Worm (Caenorhabditis elegans) whole organism, young adult: ENCODE results near the gene ttyh-1.

ENCODE experiments used
- B0261.1 ChIP-seq: sonication (generic microtip); optimal IDR thresholded peaks from 2 replicates; lab custom pipeline; 2016; ENCODE audit warnings: mild to moderate bottlenecking, missing genetic modification characterization, moderate library complexity, missing compliant biosample characterization
- F39B2.1 ChIP-seq: fragments of 200-800 bp; sonication (Bioruptor generic); IDR thresholded peaks from 2 replicates; pipeline ENCODE4 v1.3.6; 2022; ENCODE audit warnings: missing genetic modification reagents, missing genetic modification characterization, missing compliant biosample characterization
- F49E8.2 ChIP-seq: sonication (generic microtip); optimal IDR thresholded peaks from 3 replicates; lab custom pipeline; 2017; ENCODE audit warnings: missing genetic modification characterization, mild to moderate bottlenecking, missing compliant biosample characterization, antibody characterized with exemption, moderate library complexity; ENCODE audit not compliant: insufficient read depth
- F57A8.1 ChIP-seq: fragments of 200-800 bp; sonication (Bioruptor generic); optimal IDR thresholded peaks from 2 replicates; lab custom pipeline; 2018; ENCODE audit warnings: mild to moderate bottlenecking, missing genetic modification characterization, moderate library complexity, missing compliant biosample characterization
- F57C9.4 ChIP-seq: sonication (generic microtip); optimal IDR thresholded peaks from 2 replicates; lab custom pipeline; 2017; ENCODE audit warnings: mild to moderate bottlenecking, missing genetic modification characterization, missing compliant biosample characterization
- T07F8.4 ChIP-seq: sonication (generic microtip); optimal IDR thresholded peaks from 2 replicates; lab custom pipeline; 2016; ENCODE audit warnings: mild to moderate bottlenecking, missing genetic modification characterization, moderate library complexity, missing compliant biosample characterization
- T26A5.8 ChIP-seq: sonication (generic microtip); optimal IDR thresholded peaks from 2 replicates; lab custom pipeline; 2016; ENCODE audit warnings: missing genetic modification characterization, missing compliant biosample characterization
- Y56A3A.18 ChIP-seq: fragments of 200-800 bp; sonication (Bioruptor generic); IDR thresholded peaks from 2 replicates; pipeline ENCODE4 v1.3.6; 2022; ENCODE audit warnings: missing genetic modification reagents, missing genetic modification characterization, missing compliant biosample characterization
- Y95B8A.8 ChIP-seq: fragments of 200-800 bp; sonication (Bioruptor generic); IDR thresholded peaks from 2 replicates; pipeline ENCODE4 v1.3.6; 2022; ENCODE audit warnings: missing genetic modification reagents, missing genetic modification characterization, missing compliant biosample characterization
- ama-1 ChIP-seq, 3 experiments: fragments of 150-350 bp in 1 of 3; sonication (generic microtip) in 2 of 3; optimal IDR thresholded peaks; 2 replicates each; lab custom pipeline; 2014 to 2018; ENCODE audit warnings: missing biosample characterization in 2 of 3, missing genetic modification characterization in 2 of 3, missing genetic modification reagents in 2 of 3
- aptf-3 ChIP-seq: fragments of 200-800 bp; sonication (Bioruptor generic); IDR thresholded peaks from 2 replicates; pipeline ENCODE4 v1.3.6; 2022; ENCODE audit warnings: missing genetic modification characterization, missing compliant biosample characterization
- attf-5 ChIP-seq: fragments of 200-800 bp; sonication (Bioruptor generic); optimal IDR thresholded peaks from 2 replicates; lab custom pipeline; 2018; ENCODE audit warnings: mild to moderate bottlenecking, missing genetic modification characterization, missing compliant biosample characterization
- bed-1 ChIP-seq: fragments of 200-800 bp; sonication (Bioruptor generic); IDR thresholded peaks from 2 replicates; pipeline ENCODE4 v1.3.6; 2022; ENCODE audit warnings: missing genetic modification reagents, missing genetic modification characterization, missing compliant biosample characterization
- ccch-3 ChIP-seq: fragments of 200-800 bp; sonication (Bioruptor generic); optimal IDR thresholded peaks from 2 replicates; lab custom pipeline; 2018; ENCODE audit warnings: mild to moderate bottlenecking, missing genetic modification characterization, missing compliant biosample characterization
- ceh-100 ChIP-seq: fragments of 200-800 bp; sonication (Bioruptor generic); IDR thresholded peaks from 2 replicates; pipeline ENCODE4 v1.3.6; 2022; ENCODE audit warnings: missing genetic modification reagents, missing genetic modification characterization, missing compliant biosample characterization
- ceh-40 ChIP-seq: fragments of 200-800 bp; sonication (Bioruptor generic); IDR thresholded peaks from 2 replicates; pipeline ENCODE4 v1.3.6; 2022; ENCODE audit warnings: missing genetic modification characterization, missing compliant biosample characterization
- ceh-91 ChIP-seq: fragments of 200-800 bp; sonication (Bioruptor generic); IDR thresholded peaks from 2 replicates; pipeline ENCODE4 v1.3.6; 2022; ENCODE audit warnings: missing genetic modification reagents, missing genetic modification characterization, missing compliant biosample characterization
- die-1 ChIP-seq: sonication (generic microtip); optimal IDR thresholded peaks from 2 replicates; lab custom pipeline; 2016; ENCODE audit warnings: missing genotype, mild to moderate bottlenecking, missing genetic modification characterization, missing compliant biosample characterization
- dpff-1 ChIP-seq: sonication (generic microtip); optimal IDR thresholded peaks from 2 replicates; lab custom pipeline; 2017; ENCODE audit warnings: mild to moderate bottlenecking, missing genetic modification characterization, missing compliant biosample characterization
- dpl-1 ChIP-seq: fragments of 150-350 bp; optimal IDR thresholded peaks from 2 replicates; lab custom pipeline; 2014; ENCODE audit warnings: missing biosample characterization, missing genetic modification reagents, missing genetic modification characterization
- egl-44 ChIP-seq: fragments of 200-800 bp; sonication (Bioruptor generic); IDR thresholded peaks from 2 replicates; pipeline ENCODE4 v1.3.6; 2022; ENCODE audit warnings: missing genetic modification reagents, missing genetic modification characterization, missing compliant biosample characterization
- egrh-3 ChIP-seq: fragments of 200-800 bp; sonication (Bioruptor generic); IDR thresholded peaks from 2 replicates; pipeline ENCODE4 v1.3.6; 2022; ENCODE audit warnings: missing genetic modification reagents, missing genetic modification characterization, missing compliant biosample characterization
- ets-4 ChIP-seq: fragments of 200-800 bp; sonication (Bioruptor generic); optimal IDR thresholded peaks from 2 replicates; lab custom pipeline; 2018; ENCODE audit warnings: mild to moderate bottlenecking, missing genetic modification characterization, missing compliant biosample characterization
- hlh-12 ChIP-seq: sonication (generic microtip); optimal IDR thresholded peaks from 2 replicates; lab custom pipeline; 2016; ENCODE audit warnings: missing genetic modification characterization, missing compliant biosample characterization
- lag-1 ChIP-seq: fragments of 200-800 bp; sonication (Bioruptor generic); IDR thresholded peaks from 2 replicates; pipeline ENCODE4 v1.3.6; 2022; ENCODE audit warnings: missing genetic modification reagents, missing genetic modification characterization, missing compliant biosample characterization
- madf-3 ChIP-seq: fragments of 200-800 bp; sonication (Bioruptor generic); IDR thresholded peaks from 2 replicates; pipeline ENCODE4 v1.3.6; 2022; ENCODE audit warnings: missing genetic modification reagents, missing genetic modification characterization, missing compliant biosample characterization
- madf-8 ChIP-seq: fragments of 200-800 bp; sonication (Bioruptor generic); conservative IDR thresholded peaks from 2 replicates; pipeline ENCODE4 v1.3.6; 2022; ENCODE audit warnings: missing genetic modification reagents, missing genetic modification characterization, missing compliant biosample characterization
- nfya-1 ChIP-seq: sonication (generic microtip); optimal IDR thresholded peaks from 2 replicates; lab custom pipeline; 2017; ENCODE audit warnings: antibody characterized with exemption, missing compliant biosample characterization, missing genetic modification characterization, borderline replicate concordance; ENCODE audit not compliant: insufficient read depth
- nfyb-1 ChIP-seq: fragments of 200-800 bp; sonication (Bioruptor generic); IDR thresholded peaks from 2 replicates; pipeline ENCODE4 v1.3.6; 2022; ENCODE audit warnings: missing genetic modification reagents, missing genetic modification characterization, missing compliant biosample characterization
- snpc-1.1 ChIP-seq: sonication (generic microtip); optimal IDR thresholded peaks from 2 replicates; lab custom pipeline; 2017; ENCODE audit warnings: missing genetic modification characterization, mild to moderate bottlenecking, missing compliant biosample characterization, antibody characterized with exemption, moderate library complexity, missing genotype, missing genetic modification reagents; ENCODE audit not compliant: insufficient read depth
- snpc-1.3 ChIP-seq: sonication (generic microtip); optimal IDR thresholded peaks from 2 replicates; lab custom pipeline; 2017; ENCODE audit warnings: missing genetic modification characterization, mild to moderate bottlenecking, missing compliant biosample characterization, antibody characterized with exemption, moderate library complexity, missing genotype, missing genetic modification reagents; ENCODE audit not compliant: insufficient read depth
- sptf-2 ChIP-seq: fragments of 200-800 bp; sonication (Bioruptor generic); optimal IDR thresholded peaks from 2 replicates; lab custom pipeline; 2018; ENCODE audit warnings: mild to moderate bottlenecking, missing genetic modification characterization, missing compliant biosample characterization
- xnd-1 ChIP-seq: sonication (generic microtip); optimal IDR thresholded peaks from 2 replicates; lab custom pipeline; 2016; ENCODE audit warnings: missing genotype, missing genetic modification reagents, missing genetic modification characterization, missing compliant biosample characterization
- zfh-2 ChIP-seq: fragments of 200-800 bp; sonication (Bioruptor generic); conservative IDR thresholded peaks from 2 replicates; pipeline ENCODE4 v1.3.6; 2022; ENCODE audit warnings: missing genetic modification reagents, missing genetic modification characterization, missing compliant biosample characterization
- ztf-18 ChIP-seq: sonication (generic microtip); optimal IDR thresholded peaks from 2 replicates; lab custom pipeline; 2016; ENCODE audit warnings: missing genotype, mild to moderate bottlenecking, missing genetic modification characterization, missing compliant biosample characterization

ttyh-1 gene

ce11 chrX:11351856-11352255 is 16.7 kb upstream of the ttyh-1 start, which contains the start of gene pgp-3 (continued):
- no peak for TF ChIP-seq ceh-40 (GFP tag; lab: Robert Waterston, UW)
- TF ChIP-seq, all 124 proteins: peak for 0

DNA sequence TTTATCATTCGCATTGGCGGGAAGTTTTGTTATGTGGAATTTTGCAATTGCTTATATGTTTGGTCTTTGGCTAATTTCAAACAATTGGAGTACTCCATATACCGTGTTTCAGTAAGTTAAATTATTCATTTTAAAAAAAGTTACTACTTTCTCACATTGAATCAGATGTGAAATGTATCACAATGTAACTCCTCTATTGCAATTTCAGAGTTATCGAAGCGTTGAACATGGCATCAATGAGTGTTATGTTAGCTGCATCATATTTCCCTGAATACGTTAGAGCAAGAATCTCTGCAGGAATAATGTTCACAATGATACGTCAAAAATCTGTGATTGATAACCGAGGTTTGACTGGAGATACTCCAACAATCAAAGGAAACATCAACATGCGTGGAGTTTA is 12.7 kb upstream of the ttyh-1 start:
- TF ChIP-seq F57C9.4 (tag; lab: Kevin White, UChicago) (no peak), T07F8.4 (no peak), egrh-3 (GFP tag; lab: Robert Waterston, UW) (no peak), nfyb-1 (GFP tag; lab: Robert Waterston, UW) (no peak), dpl-1 (GFP tag; lab: Kevin White, UChicago) (no peak), B0261.1 (no peak), dpff-1 (tag; lab: Kevin White, UChicago) (no peak), F57A8.1 (GFP tag; lab: Kevin White, UChicago) (no peak), F49E8.2 (tag; lab: Kevin White, UChicago) (no peak), ceh-100 (GFP tag; lab: Robert Waterston, UW) (no peak), xnd-1 (tag; lab: Kevin White, UChicago) (no peak), die-1 (tag; lab: Kevin White, UChicago) (no peak), snpc-1.1 (no peak), Y56A3A.18 (no peak)

- TF ChIP-seq ama-1 (optimal IDR thresholded peaks at IDR 0.05; lab: Kevin White, UChicago) (no peak), ama-1 (GFP tag; optimal IDR thresholded peaks at IDR 0.05; lab: Kevin White, UChicago) (no peak), egl-44 (GFP tag; lab: Robert Waterston, UW) (no peak), aptf-3 (GFP tag; lab: Robert Waterston, UW) (no peak), attf-5 (GFP tag; lab: Kevin White, UChicago) (no peak), ets-4 (GFP tag; lab: Kevin White, UChicago) (no peak), xnd-1 (tag; lab: Kevin White, UChicago) (no peak), lag-1 (GFP tag; lab: Robert Waterston, UW) (no peak), F39B2.1 (GFP tag; lab: Robert Waterston, UW) (no peak)
These were observed 11.0 kb upstream of the ttyh-1 start, which contains the start of gene pgp-4 for ce11 chrX:11357516-11357915. Gene pgp-4 (plus strand): TSS chrX:11357816.

DNA sequence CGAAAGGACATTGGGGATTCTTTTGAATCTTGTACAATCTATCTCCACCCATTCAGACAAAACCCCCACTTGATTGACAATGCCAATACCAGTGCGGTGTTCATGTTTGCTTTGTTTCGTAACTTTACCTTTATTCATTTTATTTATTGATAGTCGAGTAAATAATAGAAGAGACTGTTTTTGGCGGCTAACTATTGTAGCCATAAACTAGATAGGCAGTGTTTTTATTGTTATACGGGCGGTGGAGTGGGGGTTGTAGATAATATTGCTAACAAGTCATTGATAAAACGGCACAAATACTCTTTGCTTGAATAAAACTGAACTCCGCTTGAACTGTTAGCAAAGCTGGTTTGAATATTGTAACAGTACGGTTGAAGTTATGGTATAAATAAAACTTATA is 3.6 kb upstream of the ttyh-1 start:
- no peak for TF ChIP-seq T26A5.8 (tag; lab: Kevin White, UChicago)
- TF ChIP-seq bed-1 (GFP tag; lab: Robert Waterston, UW), result no peak
- TF ChIP-seq nfya-1 (tag; lab: Kevin White, UChicago), result no peak
- TF ChIP-seq Y56A3A.18, result no peak
- no peak for TF ChIP-seq ceh-91 (GFP tag; lab: Robert Waterston, UW)
- no peak for TF ChIP-seq snpc-1.3 (tag; lab: Kevin White, UChicago)
- TF ChIP-seq ccch-3 (GFP tag; lab: Kevin White, UChicago), result no peak
- TF ChIP-seq ztf-18 (tag; lab: Kevin White, UChicago), result no peak
- TF ChIP-seq Y95B8A.8 (GFP tag; lab: Robert Waterston, UW), result no peak
- TF ChIP-seq madf-3 (GFP tag; lab: Robert Waterston, UW), result no peak

DNA sequence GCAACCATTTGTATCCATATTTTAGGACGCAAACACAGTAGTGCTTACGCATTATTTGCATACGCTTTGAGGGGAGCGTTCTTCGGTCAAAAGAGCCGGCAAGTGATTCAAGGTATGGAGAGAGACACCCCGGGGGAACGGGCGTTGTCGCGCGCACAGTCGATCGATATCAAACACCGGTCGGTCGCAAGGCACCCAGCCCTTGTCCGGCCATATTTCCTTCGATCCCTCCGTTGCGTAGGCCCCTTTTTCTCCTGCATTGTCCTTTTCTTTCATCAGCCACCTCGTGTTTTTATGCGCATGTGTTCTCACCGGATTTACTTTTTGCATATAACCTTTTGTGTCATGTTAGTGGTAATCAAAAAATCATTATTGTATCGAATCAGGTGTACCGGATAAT is 2.5 kb upstream of the ttyh-1 start:
- TF ChIP-seq sptf-2 (GFP tag; lab: Kevin White, UChicago) (no peak), egl-44 (GFP tag; lab: Robert Waterston, UW) (0 out of 2 replicates have a peak, but pooled peaks have one; percentile 14), hlh-12 (tag; lab: Kevin White, UChicago) (no peak), madf-8 (no peak), zfh-2 (GFP tag; lab: Robert Waterston, UW) (peak; percentile 73)
- TF ChIP-seq, all 124 proteins: peak for 2
